Worm (Caenorhabditis elegans) whole organism, L3 larva: ENCODE data around the gene attf-5.

Experiments
- elt-3 ChIP-seq, 3 experiments: fragments of 150-350 bp in 1 of 3; sonication (generic microtip) in 2 of 3; optimal IDR thresholded peaks; 2 replicates in 2 of 3; 4 replicates in 1 of 3; lab custom pipeline; 2014 to 2017; ENCODE audit warnings: missing biosample characterization in 3 of 3, missing genetic modification characterization in 3 of 3
- jun-1 ChIP-seq: fragments of 150-350 bp; optimal IDR thresholded peaks from 2 replicates; lab custom pipeline; 2014; ENCODE audit warnings: missing biosample characterization, missing genetic modification reagents, missing genetic modification characterization
- snpc-4 ChIP-seq: fragments of 150-350 bp; optimal IDR thresholded peaks from 2 replicates; lab custom pipeline; 2014; ENCODE audit warnings: missing biosample characterization, missing genetic modification characterization

DNA sequence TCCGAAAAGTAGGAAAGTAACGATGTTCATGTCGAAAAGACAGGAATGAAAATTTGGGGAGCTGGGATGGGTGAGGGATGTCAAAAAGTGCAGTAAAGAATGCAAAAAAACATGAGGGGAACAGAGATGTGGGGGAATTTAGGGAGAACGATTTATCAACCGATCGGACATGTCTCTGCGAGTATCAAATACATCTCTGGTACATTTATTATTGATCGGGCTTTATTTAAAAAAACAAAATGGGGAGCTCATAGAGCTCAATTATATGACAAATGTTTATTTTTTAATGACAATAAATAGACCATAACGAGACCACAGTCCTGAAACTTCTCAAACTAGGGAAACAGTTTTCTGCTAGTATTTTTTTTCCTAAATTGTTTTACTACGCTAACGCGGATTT is 22.5 kb downstream of the attf-5 start, which contains the start of gene F25E2.2:
- no peak for TF ChIP-seq jun-1 (tag; lab: Kevin White, UChicago)
- TF ChIP-seq elt-3 (tag; optimal IDR thresholded peaks at IDR 0.05; lab: Kevin White, UChicago), result no peak
- no peak for TF ChIP-seq snpc-4
